Fruit fly (Drosophila melanogaster) whole organism, prepupa: ENCODE measurements around the gene CG32152.

Experiments
- Blimp-1 ChIP-seq: fragments of 200-800 bp; sonication (Bioruptor generic); optimal IDR thresholded peaks from 3 replicates; lab custom pipeline; 2017; ENCODE audit warnings: missing biosample characterization, missing genetic modification characterization, mild to moderate bottlenecking, moderate library complexity, missing genetic modification reagents
- CG10631 ChIP-seq: fragments of 200-800 bp; sonication (Bioruptor generic); optimal IDR thresholded peaks from 2 replicates; lab custom pipeline; 2016; ENCODE audit warnings: missing biosample characterization, missing genetic modification characterization
- CG10669 ChIP-seq: fragments of 200-800 bp; sonication (Bioruptor generic); optimal IDR thresholded peaks from 3 replicates; lab custom pipeline; 2018; ENCODE audit warnings: missing biosample characterization, mild to moderate bottlenecking, missing genetic modification characterization, moderate library complexity
- CG11294 ChIP-seq: fragments of 200-800 bp; sonication (Bioruptor generic); IDR thresholded peaks from 2 replicates; pipeline ENCODE4 v1.3.6; 2022; ENCODE audit warnings: missing biosample characterization, missing genetic modification characterization
- CG11902 ChIP-seq: fragments of 200-800 bp; sonication (Bioruptor generic); optimal IDR thresholded peaks from 3 replicates; lab custom pipeline; 2016; ENCODE audit warnings: missing biosample characterization, missing genetic modification characterization
- CG15336 ChIP-seq: fragments of 200-800 bp; sonication (Bioruptor generic); IDR thresholded peaks from 2 replicates; pipeline ENCODE4 v1.3.6; 2022; ENCODE audit warnings: missing biosample characterization, missing genetic modification characterization
- CG1621 ChIP-seq: fragments of 200-800 bp; sonication (Bioruptor generic); optimal IDR thresholded peaks from 3 replicates; lab custom pipeline; 2018; ENCODE audit warnings: missing biosample characterization, mild to moderate bottlenecking, missing genetic modification characterization
- CG16779 ChIP-seq: fragments of 200-800 bp; sonication (Bioruptor generic); optimal IDR thresholded peaks from 3 replicates; lab custom pipeline; 2017; ENCODE audit warnings: missing biosample characterization, mild to moderate bottlenecking, missing genetic modification characterization
- CG32006 ChIP-seq: fragments of 200-800 bp; sonication (Bioruptor generic); optimal IDR thresholded peaks from 3 replicates; lab custom pipeline; 2017; ENCODE audit warnings: missing biosample characterization, mild to moderate bottlenecking, missing genetic modification characterization
- CG34406 ChIP-seq: fragments of 200-800 bp; sonication (Bioruptor generic); optimal IDR thresholded peaks from 3 replicates; lab custom pipeline; 2016; ENCODE audit warnings: missing biosample characterization, missing genetic modification characterization
- CG3919 ChIP-seq: fragments of 200-800 bp; sonication (Bioruptor generic); optimal IDR thresholded peaks from 3 replicates; lab custom pipeline; 2016; ENCODE audit warnings: missing biosample characterization, missing genetic modification characterization
- CG4318 ChIP-seq: fragments of 200-800 bp; sonication (Bioruptor generic); optimal IDR thresholded peaks from 3 replicates; lab custom pipeline; 2017; ENCODE audit warnings: missing biosample characterization, mild to moderate bottlenecking, missing genetic modification characterization
- CG6163 ChIP-seq: fragments of 200-800 bp; sonication (Bioruptor generic); IDR thresholded peaks from 3 replicates; pipeline ENCODE4 v1.3.6; 2022; ENCODE audit warnings: missing biosample characterization, missing genetic modification characterization
- CG6276 ChIP-seq: fragments of 200-800 bp; sonication (Bioruptor generic); optimal IDR thresholded peaks from 2 replicates; lab custom pipeline; 2017; ENCODE audit warnings: missing biosample characterization, mild to moderate bottlenecking, missing genetic modification characterization
- CG6792 ChIP-seq: fragments of 200-800 bp; sonication (Bioruptor generic); optimal IDR thresholded peaks from 3 replicates; lab custom pipeline; 2016; ENCODE audit warnings: missing biosample characterization, missing genetic modification characterization
- CG6808 ChIP-seq: fragments of 200-800 bp; sonication (Bioruptor generic); optimal IDR thresholded peaks from 3 replicates; lab custom pipeline; 2017; ENCODE audit warnings: missing biosample characterization, missing genetic modification characterization, mild to moderate bottlenecking, moderate library complexity, missing genetic modification reagents
- CG6854 ChIP-seq: fragments of 200-800 bp; sonication (Bioruptor generic); optimal IDR thresholded peaks from 2 replicates; lab custom pipeline; 2017; ENCODE audit warnings: missing biosample characterization, mild to moderate bottlenecking, missing genetic modification characterization
- CG7368 ChIP-seq: fragments of 200-800 bp; sonication (Bioruptor generic); optimal IDR thresholded peaks from 3 replicates; lab custom pipeline; 2016; ENCODE audit warnings: missing biosample characterization, missing genetic modification characterization
- CG8632 ChIP-seq: fragments of 200-800 bp; sonication (Bioruptor generic); optimal IDR thresholded peaks from 3 replicates; lab custom pipeline; 2016; ENCODE audit warnings: missing biosample characterization, missing genetic modification characterization
- CG9139 ChIP-seq: fragments of 200-800 bp; sonication (Bioruptor generic); optimal IDR thresholded peaks from 3 replicates; lab custom pipeline; 2017; ENCODE audit warnings: missing biosample characterization, mild to moderate bottlenecking, missing genetic modification characterization
- Eip75B ChIP-seq: fragments of 200-800 bp; sonication (Bioruptor generic); optimal IDR thresholded peaks from 3 replicates; lab custom pipeline; 2016; ENCODE audit warnings: missing biosample characterization, missing genetic modification characterization
- Eip78C ChIP-seq: fragments of 200-800 bp; sonication (Bioruptor generic); peaks from one replicate; lab custom pipeline; 2016; ENCODE audit warnings: missing biosample characterization, missing genetic modification characterization
- Eip93F ChIP-seq: fragments of 200-800 bp; sonication (Bioruptor generic); optimal IDR thresholded peaks from 2 replicates; lab custom pipeline; 2016; ENCODE audit warnings: missing biosample characterization, mild to moderate bottlenecking, missing genetic modification characterization
- Ets21C ChIP-seq: fragments of 200-800 bp; sonication (Bioruptor generic); optimal IDR thresholded peaks from 3 replicates; lab custom pipeline; 2016; ENCODE audit warnings: missing biosample characterization, missing genetic modification characterization
- Ets96B ChIP-seq: fragments of 200-800 bp; optimal IDR thresholded peaks from 2 replicates; lab custom pipeline; 2019; ENCODE audit warnings: missing biosample characterization, mild to moderate bottlenecking, missing genetic modification characterization, moderate library complexity
- Gug ChIP-seq: fragments of 200-800 bp; sonication (Bioruptor generic); IDR thresholded peaks from 2 replicates; pipeline ENCODE4 v1.3.6; 2022; ENCODE audit warnings: missing biosample characterization, missing genetic modification characterization
- Hr39 ChIP-seq: fragments of 200-800 bp; sonication (Bioruptor generic); optimal IDR thresholded peaks from 2 replicates; lab custom pipeline; 2016; ENCODE audit warnings: missing biosample characterization, missing genetic modification characterization
- OdsH ChIP-seq: fragments of 200-800 bp; sonication (Bioruptor generic); optimal IDR thresholded peaks from 3 replicates; lab custom pipeline; 2016; ENCODE audit warnings: missing biosample characterization, missing genetic modification characterization
- Smox ChIP-seq: fragments of 200-800 bp; sonication (Bioruptor generic); optimal IDR thresholded peaks from 3 replicates; lab custom pipeline; 2016; ENCODE audit warnings: missing biosample characterization, missing genetic modification characterization
- Sox102F ChIP-seq: fragments of 200-800 bp; sonication (Bioruptor generic); optimal IDR thresholded peaks from 2 replicates; lab custom pipeline; 2016; ENCODE audit warnings: missing biosample characterization, mild to moderate bottlenecking, missing genetic modification characterization
- Sox14 ChIP-seq: fragments of 200-800 bp; sonication (Bioruptor generic); optimal IDR thresholded peaks from 3 replicates; lab custom pipeline; 2016; ENCODE audit warnings: missing biosample characterization, missing genetic modification characterization
- achi ChIP-seq: fragments of 200-800 bp; sonication (Bioruptor generic); optimal IDR thresholded peaks from 3 replicates; lab custom pipeline; 2016; ENCODE audit warnings: missing biosample characterization, missing genetic modification characterization
- acj6 ChIP-seq: fragments of 200-800 bp; sonication (Bioruptor generic); optimal IDR thresholded peaks from 3 replicates; lab custom pipeline; 2016; ENCODE audit warnings: missing biosample characterization, missing genetic modification characterization
- cyc ChIP-seq: fragments of 200-800 bp; sonication (Bioruptor generic); optimal IDR thresholded peaks from 3 replicates; lab custom pipeline; 2016; ENCODE audit warnings: missing biosample characterization, missing genetic modification characterization
- dac ChIP-seq: fragments of 200-800 bp; sonication (Bioruptor generic); optimal IDR thresholded peaks from 2 replicates; lab custom pipeline; 2017; ENCODE audit warnings: missing biosample characterization, mild to moderate bottlenecking, missing genetic modification characterization
- eg ChIP-seq: fragments of 200-800 bp; sonication (Bioruptor generic); IDR thresholded peaks from 3 replicates; pipeline ENCODE4 v1.3.6; 2022; ENCODE audit warnings: missing biosample characterization, missing genetic modification characterization
- esn ChIP-seq: fragments of 200-800 bp; sonication (Bioruptor generic); optimal IDR thresholded peaks from 2 replicates; lab custom pipeline; 2016; ENCODE audit warnings: missing biosample characterization, mild to moderate bottlenecking, missing genetic modification characterization, moderate library complexity
- fd85E ChIP-seq: fragments of 200-800 bp; sonication (Bioruptor generic); optimal IDR thresholded peaks from 3 replicates; lab custom pipeline; 2016; ENCODE audit warnings: missing biosample characterization, missing genetic modification characterization
- net ChIP-seq: fragments of 200-800 bp; sonication (Bioruptor generic); optimal IDR thresholded peaks from 3 replicates; lab custom pipeline; 2016; ENCODE audit warnings: missing biosample characterization, missing genetic modification characterization
- pdm3 ChIP-seq: fragments of 200-800 bp; sonication (Bioruptor generic); optimal IDR thresholded peaks from 3 replicates; lab custom pipeline; 2016; ENCODE audit warnings: missing biosample characterization, missing genetic modification characterization
- salr ChIP-seq, 2 experiments: fragments of 200-800 bp; sonication (Bioruptor generic); optimal IDR thresholded peaks; 3 replicates each; lab custom pipeline; 2016 to 2018; ENCODE audit warnings: missing biosample characterization in 2 of 2, missing genetic modification characterization in 2 of 2, mild to moderate bottlenecking in 1 of 2
- spab ChIP-seq: fragments of 200-800 bp; sonication (Bioruptor generic); optimal IDR thresholded peaks from 2 replicates; lab custom pipeline; 2017; ENCODE audit warnings: missing biosample characterization, mild to moderate bottlenecking, missing genetic modification characterization, missing genetic modification reagents
- ss ChIP-seq, 2 experiments: fragments of 200-800 bp; sonication (Bioruptor generic); optimal IDR thresholded peaks; 2 replicates in 1 of 2; 3 replicates in 1 of 2; lab custom pipeline; 2017 to 2018; ENCODE audit warnings: mild to moderate bottlenecking in 2 of 2, missing biosample characterization in 2 of 2, missing genetic modification characterization in 2 of 2, moderate library complexity in 1 of 2
- svp ChIP-seq: fragments of 200-800 bp; sonication (Bioruptor generic); peaks from one replicate; lab custom pipeline; 2016; ENCODE audit warnings: missing biosample characterization, missing genetic modification characterization
- topi ChIP-seq: fragments of 200-800 bp; sonication (Bioruptor generic); optimal IDR thresholded peaks from 3 replicates; lab custom pipeline; 2016; ENCODE audit warnings: missing biosample characterization, missing genetic modification characterization
- vri ChIP-seq: fragments of 200-800 bp; sonication (Bioruptor generic); optimal IDR thresholded peaks from 3 replicates; lab custom pipeline; 2016; ENCODE audit warnings: missing biosample characterization, mild to moderate bottlenecking, missing genetic modification characterization

CG32152 gene

DNA sequence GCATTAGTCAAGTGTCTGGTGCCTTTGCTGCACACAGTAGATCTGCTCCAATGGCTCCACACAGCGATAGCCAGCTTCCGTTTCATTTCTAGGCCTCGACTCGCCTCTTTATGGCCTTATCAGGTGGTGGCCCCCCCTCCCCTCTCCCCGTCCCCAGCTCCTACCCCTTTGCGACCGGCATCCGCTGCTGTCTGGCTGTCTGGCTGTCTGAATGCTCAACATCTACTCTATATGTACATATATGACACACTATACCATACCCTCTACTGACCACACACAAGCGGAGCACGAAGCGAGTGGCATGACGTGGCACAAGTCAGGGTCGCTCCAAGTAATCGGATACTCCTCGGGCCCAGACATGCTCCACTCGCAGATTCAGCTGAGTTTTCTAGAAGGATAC is 14.5 kb upstream of the CG32152 start:
- TF ChIP-seq eg (GFP tag; lab: Robert Waterston, UW) (peak; percentile 29; the same call in 1 of the 3 replicates), salr (GFP tag; optimal IDR thresholded peaks at IDR 0.05; lab: Kevin White, UChicago) (peak in 1 of 2 experiments; percentile 5), Hr39 (no peak), ss (GFP tag; optimal IDR thresholded peaks at IDR 0.05; lab: Kevin White, UChicago) (peak; percentile 7 to 32), CG6808 (GFP tag; lab: Kevin White, UChicago) (no peak)

DNA sequence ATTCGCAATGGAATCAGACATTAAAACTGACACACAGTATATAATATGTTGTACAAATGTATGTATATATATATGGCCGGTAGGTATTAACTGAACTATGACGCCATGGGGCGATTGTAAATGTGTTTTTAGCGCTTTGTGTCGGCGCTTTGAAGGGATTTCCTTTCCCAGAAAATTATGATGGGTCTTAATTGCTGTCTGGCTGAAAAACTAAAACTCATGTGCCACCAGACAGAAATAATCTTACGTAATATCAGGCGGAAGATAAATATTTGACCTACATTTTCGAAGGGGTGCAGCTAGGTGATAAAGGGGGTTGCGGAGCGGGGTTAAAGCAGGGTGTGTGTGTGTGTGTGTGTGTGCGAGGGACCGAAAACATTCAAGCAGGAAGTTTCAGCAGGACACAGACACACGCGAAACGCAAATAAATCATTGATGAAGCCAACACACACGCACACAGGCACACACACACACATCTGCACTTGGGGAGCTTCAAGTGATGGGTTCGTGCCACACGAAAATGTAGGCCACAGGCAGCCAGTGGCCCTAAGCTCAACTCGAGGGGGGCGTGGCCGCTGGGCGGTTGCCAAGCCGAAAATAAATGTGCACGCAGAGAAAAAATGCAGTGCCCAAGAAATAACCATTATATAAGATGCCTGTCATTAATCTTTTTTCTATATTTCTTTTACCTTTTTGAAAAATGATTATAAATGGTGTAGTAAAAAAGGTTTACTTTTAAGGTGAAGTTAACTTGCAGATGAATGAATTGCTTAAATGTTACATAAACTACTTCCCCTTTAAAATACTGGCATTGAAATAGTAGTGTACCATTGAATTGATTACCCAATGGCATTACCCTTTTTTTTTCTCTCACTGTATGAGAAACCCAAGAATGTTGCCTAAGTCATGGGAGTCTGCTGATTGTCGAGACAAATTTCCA is 13.7 kb upstream of the CG32152 start:
- peak; percentile 61 for TF ChIP-seq Gug (GFP tag; lab: Robert Waterston, UW)
- no peak for TF ChIP-seq CG15336 (GFP tag; lab: Robert Waterston, UW)
- TF ChIP-seq cyc (GFP tag; lab: Kevin White, UChicago), result peak; percentile 11
- peak; percentile 84 for TF ChIP-seq CG32006 (GFP tag; lab: Kevin White, UChicago)
- TF ChIP-seq CG3919 (GFP tag; lab: Kevin White, UChicago), result peak; percentile 58
- TF ChIP-seq CG8632 (GFP tag; lab: Kevin White, UChicago), result peak; percentile 33
- TF ChIP-seq ss (GFP tag; optimal IDR thresholded peaks at IDR 0.05; lab: Kevin White, UChicago), result peak in 1 of 2 experiments; percentile 51
- TF ChIP-seq CG10631 (GFP tag; lab: Kevin White, UChicago), result peak; percentile 62
- TF ChIP-seq CG6792, result peak; percentile 7
- TF ChIP-seq CG6276 (GFP tag; lab: Kevin White, UChicago), result peak; percentile 64
- TF ChIP-seq Sox14, result peak; percentile 59
- no peak for TF ChIP-seq vri
- peak; percentile 47 for TF ChIP-seq CG10669
- TF ChIP-seq CG6808 (GFP tag; lab: Kevin White, UChicago), result peak; percentile 2
- TF ChIP-seq salr (GFP tag; optimal IDR thresholded peaks at IDR 0.05; lab: Kevin White, UChicago), result peak in 1 of 2 experiments; percentile 71
- peak; percentile 13 for TF ChIP-seq Ets21C (GFP tag; lab: Kevin White, UChicago)
- TF ChIP-seq CG7368 (GFP tag; lab: Kevin White, UChicago), result peak; percentile 1
- no peak for TF ChIP-seq CG11902 (GFP tag; lab: Kevin White, UChicago)
- no peak for TF ChIP-seq Sox102F (GFP tag; lab: Kevin White, UChicago)
- peak; percentile 62 for TF ChIP-seq svp (GFP tag; lab: Kevin White, UChicago)
- TF ChIP-seq acj6 (GFP tag; lab: Kevin White, UChicago), result peak; percentile 64
- TF ChIP-seq CG11294 (GFP tag; lab: Robert Waterston, UW), result peak; percentile 52; the same call in 1 of the 2 replicates
- peak; percentile 28 for TF ChIP-seq Ets96B (tag; lab: Kevin White, UChicago)
- TF ChIP-seq Smox, result peak; percentile 26
- peak; percentile 62 for TF ChIP-seq Eip75B (GFP tag; lab: Kevin White, UChicago)
- TF ChIP-seq Blimp-1 (GFP tag; lab: Kevin White, UChicago), result no peak
- TF ChIP-seq OdsH (GFP tag; lab: Kevin White, UChicago), result peak; percentile 56
- no peak for TF ChIP-seq CG1621 (tag; lab: Kevin White, UChicago)
- peak; percentile 57 for TF ChIP-seq pdm3 (GFP tag; lab: Kevin White, UChicago)
- TF ChIP-seq topi, result peak; percentile 42
- TF ChIP-seq dac (GFP tag; lab: Kevin White, UChicago), result no peak
- peak; percentile 52 for TF ChIP-seq CG16779 (tag; lab: Kevin White, UChicago)
- TF ChIP-seq CG4318 (GFP tag; lab: Kevin White, UChicago), result peak; percentile 60
- no peak for TF ChIP-seq Eip93F (GFP tag; lab: Kevin White, UChicago)
- TF ChIP-seq Eip78C (GFP tag; lab: Kevin White, UChicago), result peak; percentile 90
- peak; percentile 39 for TF ChIP-seq Hr39
- TF ChIP-seq spab (GFP tag; lab: Kevin White, UChicago), result peak; percentile 10
- no peak for TF ChIP-seq CG6854 (GFP tag; lab: Kevin White, UChicago)
- TF ChIP-seq eg (GFP tag; lab: Robert Waterston, UW), result peak; percentile 40; the same call in 2 of the 3 replicates
- TF ChIP-seq achi (GFP tag; lab: Kevin White, UChicago), result peak; percentile 57
- peak; percentile 51; the same call in 1 of the 3 replicates for TF ChIP-seq CG6163 (GFP tag; lab: Robert Waterston, UW)
- no peak for TF ChIP-seq fd85E
- peak; percentile 16 for TF ChIP-seq net
- TF ChIP-seq esn (GFP tag; lab: Kevin White, UChicago), result peak; percentile 40
- peak; percentile 37 for TF ChIP-seq CG34406 (GFP tag; lab: Kevin White, UChicago)
- no peak for TF ChIP-seq CG9139 (GFP tag; lab: Kevin White, UChicago)
